Fruit fly (Drosophila melanogaster) whole organism, embryonic: Measurements from ENCODE around the gene Ir7g.
A peak's percentile ranks its signal among the peaks of the same experiment; 100 is the strongest.

Experiments
- Atf6 ChIP-seq: fragments of 200-800 bp; sonication (Bioruptor generic); IDR thresholded peaks from 2 replicates; pipeline ENCODE4 v1.3.6; 2022; ENCODE audit warnings: missing biosample characterization, missing genetic modification characterization
- B-H2 ChIP-seq: fragments of 200-800 bp; sonication (Bioruptor generic); optimal IDR thresholded peaks from 2 replicates; lab custom pipeline; 2018; ENCODE audit warnings: missing biosample characterization, mild to moderate bottlenecking, missing genetic modification characterization
- CG10959 ChIP-seq: fragments of 200-800 bp; sonication (Bioruptor generic); IDR thresholded peaks from 2 replicates; pipeline ENCODE4 v1.3.6; 2022; ENCODE audit warnings: missing biosample characterization, missing genetic modification characterization
- CG11247 ChIP-seq: fragments of 200-800 bp; sonication (Bioruptor generic); IDR thresholded peaks from 2 replicates; pipeline ENCODE4 v1.3.6; 2022; ENCODE audit warnings: missing biosample characterization, missing genetic modification characterization
- CG11723 ChIP-seq: fragments of 200-800 bp; sonication (Bioruptor generic); optimal IDR thresholded peaks from 2 replicates; lab custom pipeline; 2017; ENCODE audit warnings: missing biosample characterization, mild to moderate bottlenecking, missing genetic modification characterization
- CG1233 ChIP-seq: fragments of 200-800 bp; sonication (Bioruptor generic); optimal IDR thresholded peaks from 4 replicates; lab custom pipeline; 2018; ENCODE audit warnings: missing biosample characterization, mild to moderate bottlenecking, missing genetic modification characterization
- CG12942 ChIP-seq: fragments of 200-800 bp; sonication (Bioruptor generic); optimal IDR thresholded peaks from 3 replicates; lab custom pipeline; 2016; ENCODE audit warnings: missing biosample characterization, missing genetic modification characterization
- CG13424 ChIP-seq: fragments of 200-800 bp; sonication (Bioruptor generic); optimal IDR thresholded peaks from 2 replicates; lab custom pipeline; 2019; ENCODE audit warnings: missing biosample characterization, mild to moderate bottlenecking, missing genetic modification characterization, moderate library complexity
- CG13775 ChIP-seq: fragments of 200-800 bp; sonication (Bioruptor generic); optimal IDR thresholded peaks from 3 replicates; lab custom pipeline; 2017; ENCODE audit warnings: missing biosample characterization, mild to moderate bottlenecking, missing genetic modification characterization
- CG15269 ChIP-seq: fragments of 200-800 bp; sonication (Bioruptor generic); optimal IDR thresholded peaks from 2 replicates; lab custom pipeline; 2018; ENCODE audit warnings: missing biosample characterization, mild to moderate bottlenecking, missing genetic modification characterization, moderate library complexity
- CG15514 ChIP-seq: fragments of 200-800 bp; sonication (Bioruptor generic); optimal IDR thresholded peaks from 3 replicates; lab custom pipeline; 2017; ENCODE audit warnings: missing biosample characterization, missing genetic modification characterization, mild to moderate bottlenecking, moderate library complexity, missing genetic modification reagents
- CG1602 ChIP-seq: fragments of 200-800 bp; sonication (Bioruptor generic); optimal IDR thresholded peaks from 3 replicates; lab custom pipeline; 2016; ENCODE audit warnings: missing biosample characterization, missing genetic modification characterization
- CG17568 ChIP-seq: fragments of 200-800 bp; sonication (Bioruptor generic); optimal IDR thresholded peaks from 2 replicates; lab custom pipeline; 2018; ENCODE audit warnings: missing biosample characterization, mild to moderate bottlenecking, missing genetic modification characterization, moderate library complexity
- CG17829 ChIP-seq: fragments of 200-800 bp; optimal IDR thresholded peaks from 2 replicates; lab custom pipeline; 2019; ENCODE audit warnings: missing biosample characterization, mild to moderate bottlenecking, missing genetic modification characterization, moderate library complexity
- CG2678 ChIP-seq: fragments of 200-800 bp; sonication (Bioruptor generic); optimal IDR thresholded peaks from 3 replicates; lab custom pipeline; 2019; ENCODE audit warnings: missing biosample characterization, mild to moderate bottlenecking, missing genetic modification characterization, moderate library complexity
- CG2875 ChIP-seq: fragments of 200-800 bp; sonication (Bioruptor generic); optimal IDR thresholded peaks from 2 replicates; lab custom pipeline; 2017; ENCODE audit warnings: missing biosample characterization, mild to moderate bottlenecking, missing genetic modification characterization, missing genetic modification reagents
- CG34422 ChIP-seq: fragments of 200-800 bp; sonication (Bioruptor generic); IDR thresholded peaks from 3 replicates; pipeline ENCODE4 v1.3.6; 2022; ENCODE audit warnings: missing biosample characterization, missing genetic modification characterization
- CG7372 ChIP-seq: fragments of 200-800 bp; sonication (Bioruptor generic); IDR thresholded peaks from 2 replicates; pipeline ENCODE4 v1.3.6; 2022; ENCODE audit warnings: missing biosample characterization, missing genetic modification characterization
- CG8944 ChIP-seq: fragments of 200-800 bp; sonication (Bioruptor generic); optimal IDR thresholded peaks from 3 replicates; lab custom pipeline; 2016; ENCODE audit warnings: missing biosample characterization, missing genetic modification characterization
- Camta ChIP-seq: fragments of 200-800 bp; sonication (Bioruptor generic); optimal IDR thresholded peaks from 2 replicates; lab custom pipeline; 2016; ENCODE audit warnings: missing biosample characterization, missing genetic modification characterization
- D19A ChIP-seq: fragments of 200-800 bp; optimal IDR thresholded peaks from 3 replicates; lab custom pipeline; 2019; ENCODE audit warnings: missing biosample characterization, mild to moderate bottlenecking, missing genetic modification characterization, moderate library complexity
- Doc3 ChIP-seq: fragments of 200-800 bp; sonication (Bioruptor generic); IDR thresholded peaks from 3 replicates; pipeline ENCODE4 v1.3.6; 2022; ENCODE audit warnings: missing biosample characterization, missing genetic modification characterization; ENCODE audit not compliant: partially characterized antibody
- Hr78 ChIP-seq, 2 experiments: fragments of 200-800 bp in 1 of 2; fragments of >200 bp in 1 of 2; sonication (Bioruptor generic) in 1 of 2; optimal IDR thresholded peaks; 2 replicates each; lab custom pipeline; 2017 to 2019; ENCODE audit warnings: missing biosample characterization in 2 of 2, missing genetic modification characterization in 2 of 2, mild to moderate bottlenecking in 1 of 2, moderate library complexity in 1 of 2
- Hsf ChIP-seq: fragments of 200-800 bp; sonication (Bioruptor generic); optimal IDR thresholded peaks from 3 replicates; lab custom pipeline; 2016; ENCODE audit warnings: missing biosample characterization, missing genetic modification characterization
- Lpt ChIP-seq: fragments of >200 bp; optimal IDR thresholded peaks from 2 replicates; lab custom pipeline; 2018; ENCODE audit warnings: missing biosample characterization, missing genetic modification characterization
- Meics ChIP-seq: fragments of 200-800 bp; sonication (Bioruptor generic); optimal IDR thresholded peaks from 2 replicates; lab custom pipeline; 2017; ENCODE audit warnings: missing biosample characterization, mild to moderate bottlenecking, missing genetic modification characterization
- NfI ChIP-seq: fragments of 200-800 bp; sonication (Bioruptor generic); optimal IDR thresholded peaks from 3 replicates; lab custom pipeline; 2018; ENCODE audit warnings: missing biosample characterization, mild to moderate bottlenecking, missing genetic modification characterization, moderate library complexity
- Ptx1 ChIP-seq: fragments of 200-800 bp; sonication (Bioruptor generic); IDR thresholded peaks from 2 replicates; pipeline ENCODE4 v1.3.6; 2022; ENCODE audit warnings: missing biosample characterization, missing genetic modification characterization
- Rx ChIP-seq: fragments of 200-800 bp; sonication (Bioruptor generic); IDR thresholded peaks from 2 replicates; pipeline ENCODE4 v1.3.6; 2022; ENCODE audit warnings: missing biosample characterization, missing genetic modification characterization
- Six4 ChIP-seq: fragments of 200-800 bp; sonication (Bioruptor generic); optimal IDR thresholded peaks from 2 replicates; lab custom pipeline; 2016; ENCODE audit warnings: missing biosample characterization, missing genetic modification characterization
- bbx ChIP-seq: fragments of 200-800 bp; sonication (Bioruptor generic); IDR thresholded peaks from 2 replicates; pipeline ENCODE4 v1.3.6; 2022; ENCODE audit warnings: missing biosample characterization, missing genetic modification characterization; ENCODE audit not compliant: partially characterized antibody
- chm ChIP-seq: fragments of 200-800 bp; sonication (Bioruptor generic); IDR thresholded peaks from 2 replicates; pipeline ENCODE4 v1.3.6; 2022; ENCODE audit warnings: missing biosample characterization, missing genetic modification characterization
- disco-r ChIP-seq: fragments of 200-800 bp; sonication (Bioruptor generic); optimal IDR thresholded peaks from 2 replicates; lab custom pipeline; 2016; ENCODE audit warnings: missing biosample characterization, missing genetic modification characterization
- emc ChIP-seq: fragments of 200-800 bp; sonication (Bioruptor generic); optimal IDR thresholded peaks from 2 replicates; lab custom pipeline; 2016; ENCODE audit warnings: missing biosample characterization, missing genetic modification characterization
- gcm2 ChIP-seq: fragments of 200-800 bp; sonication (Bioruptor generic); optimal IDR thresholded peaks from 2 replicates; lab custom pipeline; 2016; ENCODE audit warnings: missing biosample characterization, missing genetic modification characterization
- gfzf ChIP-seq: fragments of 200-800 bp; sonication (Bioruptor generic); optimal IDR thresholded peaks from 2 replicates; lab custom pipeline; 2016; ENCODE audit warnings: missing biosample characterization, mild to moderate bottlenecking, missing genetic modification characterization, moderate library complexity
- ken ChIP-seq: fragments of 200-800 bp; sonication (Bioruptor generic); IDR thresholded peaks from 3 replicates; pipeline ENCODE4 v1.3.6; 2022; ENCODE audit warnings: missing biosample characterization, missing genetic modification characterization
- knrl ChIP-seq: fragments of 200-800 bp; sonication (Bioruptor generic); IDR thresholded peaks from 3 replicates; pipeline ENCODE4 v1.3.6; 2022; ENCODE audit warnings: missing biosample characterization, missing genetic modification characterization; ENCODE audit not compliant: partially characterized antibody
- lilli ChIP-seq: fragments of 200-800 bp; sonication (Bioruptor generic); optimal IDR thresholded peaks from 3 replicates; lab custom pipeline; 2016; ENCODE audit warnings: missing biosample characterization, missing genetic modification characterization
- lola ChIP-seq, 3 experiments: fragments of >200 bp in 2 of 3; fragments of 200-800 bp in 1 of 3; sonication (Bioruptor generic) in 1 of 3; optimal IDR thresholded peaks; 2 replicates each; lab custom pipeline; 2017 to 2019; ENCODE audit warnings: missing biosample characterization in 3 of 3, missing genetic modification characterization in 3 of 3, mild to moderate bottlenecking in 1 of 3, moderate library complexity in 1 of 3
- mld ChIP-seq: fragments of 200-800 bp; sonication (Bioruptor generic); IDR thresholded peaks from 3 replicates; pipeline ENCODE4 v1.3.6; 2022; ENCODE audit warnings: missing biosample characterization, missing genetic modification characterization; ENCODE audit not compliant: partially characterized antibody
- pfk ChIP-seq: fragments of 200-800 bp; sonication (Bioruptor generic); optimal IDR thresholded peaks from 2 replicates; lab custom pipeline; 2018; ENCODE audit warnings: missing biosample characterization, mild to moderate bottlenecking, missing genetic modification characterization, moderate library complexity
- schlank ChIP-seq: fragments of 200-800 bp; sonication (Bioruptor generic); optimal IDR thresholded peaks from 2 replicates; lab custom pipeline; 2018; ENCODE audit warnings: missing biosample characterization, mild to moderate bottlenecking, missing genetic modification characterization
- slou ChIP-seq: fragments of 200-800 bp; sonication (Bioruptor generic); optimal IDR thresholded peaks from 3 replicates; lab custom pipeline; 2016; ENCODE audit warnings: missing biosample characterization, missing genetic modification characterization
- ssp ChIP-seq: fragments of 200-800 bp; sonication (Bioruptor generic); IDR thresholded peaks from 2 replicates; pipeline ENCODE4 v1.3.6; 2022; ENCODE audit warnings: missing biosample characterization, missing genetic modification characterization
- trh ChIP-seq: fragments of 200-800 bp; sonication (Bioruptor generic); optimal IDR thresholded peaks from 2 replicates; lab custom pipeline; 2016; ENCODE audit warnings: missing biosample characterization, missing genetic modification characterization
- wor ChIP-seq: fragments of 200-800 bp; sonication (Bioruptor generic); IDR thresholded peaks from 2 replicates; pipeline ENCODE4 v1.3.6; 2022; ENCODE audit warnings: missing biosample characterization, missing genetic modification characterization
- z ChIP-seq: fragments of 200-800 bp; sonication (Bioruptor generic); IDR thresholded peaks from 3 replicates; pipeline ENCODE4 v1.3.6; 2022; ENCODE audit warnings: missing biosample characterization, missing genetic modification characterization
- zfh1 ChIP-seq: fragments of 200-800 bp; sonication (Bioruptor generic); IDR thresholded peaks from 3 replicates; pipeline ENCODE4 v1.3.6; 2022; ENCODE audit warnings: missing biosample characterization, missing genetic modification characterization

Ir7g gene

dm6 chrX:7893411-7894122 is 9.1 kb downstream of the Ir7g start, which contains the start of the genes CG45089, ND-MNLL and p115 (continued):
- TF ChIP-seq CG17568 (GFP tag; lab: Kevin White, UChicago), result no peak
- TF ChIP-seq Rx (GFP tag; lab: Robert Waterston, UW), result 0 out of 2 replicates have a peak, but pooled peaks have one; percentile 3
- no peak for TF ChIP-seq trh
- TF ChIP-seq D19A (tag; lab: Kevin White, UChicago), result peak; percentile 33
- peak; percentile 72 for TF ChIP-seq CG13424 (tag; lab: Kevin White, UChicago)
- TF ChIP-seq Hr78 (GFP tag; optimal IDR thresholded peaks at IDR 0.05; lab: Kevin White, UChicago), result no peak
- peak; percentile 81 for TF ChIP-seq lilli (GFP tag; lab: Kevin White, UChicago)
- TF ChIP-seq gfzf (GFP tag; lab: Kevin White, UChicago), result peak; percentile 12
- no peak for TF ChIP-seq mld (GFP tag; lab: Robert Waterston, UW)
- peak; percentile 77 for TF ChIP-seq CG17829 (tag; lab: Kevin White, UChicago)
- TF ChIP-seq z (GFP tag; lab: Robert Waterston, UW), result no peak
- no peak for TF ChIP-seq CG10959 (GFP tag; lab: Robert Waterston, UW)
- no peak for TF ChIP-seq Camta (GFP tag; lab: Kevin White, UChicago)
- peak; percentile 74 for TF ChIP-seq B-H2 (GFP tag; lab: Kevin White, UChicago)
- peak; percentile 38 for TF ChIP-seq Six4 (GFP tag; lab: Kevin White, UChicago)
- no peak for TF ChIP-seq CG2875 (GFP tag; lab: Kevin White, UChicago)
- peak; percentile 55 for TF ChIP-seq ssp (GFP tag; lab: Robert Waterston, UW)
- peak; percentile 69 for TF ChIP-seq CG2678 (tag; lab: Kevin White, UChicago)
- 0 out of 3 replicates have a peak, but pooled peaks have one; percentile 48 for TF ChIP-seq Doc3 (GFP tag; lab: Robert Waterston, UW)
- peak; percentile 43 for TF ChIP-seq NfI (GFP tag; lab: Kevin White, UChicago)
- no peak for TF ChIP-seq CG8944 (GFP tag; lab: Kevin White, UChicago)
- TF ChIP-seq Atf6 (GFP tag; lab: Robert Waterston, UW), result no peak
- peak; percentile 48 for TF ChIP-seq Hsf
- peak; percentile 66 for TF ChIP-seq CG15514 (GFP tag; lab: Kevin White, UChicago)
- TF ChIP-seq lola (GFP tag; optimal IDR thresholded peaks at IDR 0.05; lab: Kevin White, UChicago), result peak in 1 of 3 experiments; percentile 58
- peak; percentile 65 for TF ChIP-seq CG13775 (GFP tag; lab: Kevin White, UChicago)
- no peak for TF ChIP-seq emc
- no peak for TF ChIP-seq pfk (GFP tag; lab: Kevin White, UChicago)
- peak; percentile 33 for TF ChIP-seq Meics (GFP tag; lab: Kevin White, UChicago)
- no peak for TF ChIP-seq wor (GFP tag; lab: Robert Waterston, UW)
- peak; percentile 48 for TF ChIP-seq CG12942 (GFP tag; lab: Kevin White, UChicago)
- TF ChIP-seq CG7372, result peak; percentile 60
- peak; percentile 62 for TF ChIP-seq CG15269
- TF ChIP-seq zfh1 (GFP tag; lab: Robert Waterston, UW), result peak; percentile 55; the same call in 1 of the 3 replicates
- TF ChIP-seq CG34422 (GFP tag; lab: Robert Waterston, UW), result peak; percentile 56; the same call in 1 of the 3 replicates
- TF ChIP-seq CG1602, result peak; percentile 33
- TF ChIP-seq chm (GFP tag; lab: Robert Waterston, UW), result no peak
- TF ChIP-seq CG1233, result no peak
- TF ChIP-seq slou (GFP tag; lab: Kevin White, UChicago), result peak; percentile 26
- no peak for TF ChIP-seq Lpt (GFP tag; lab: Kevin White, UChicago)
- TF ChIP-seq ken (GFP tag; lab: Robert Waterston, UW), result peak; percentile 46; the same call in 2 of the 3 replicates
- no peak for TF ChIP-seq CG11723 (GFP tag; lab: Kevin White, UChicago)
- TF ChIP-seq gcm2 (GFP tag; lab: Kevin White, UChicago), result no peak
- TF ChIP-seq disco-r (GFP tag; lab: Kevin White, UChicago), result no peak
- no peak for TF ChIP-seq bbx
- peak; percentile 32; the same call in 1 of the 2 replicates for TF ChIP-seq CG11247 (GFP tag; lab: Robert Waterston, UW)
- TF ChIP-seq Ptx1 (GFP tag; lab: Robert Waterston, UW), result peak; percentile 68
- TF ChIP-seq schlank, result no peak
- TF ChIP-seq knrl, result peak; percentile 69
